Worm (Caenorhabditis elegans) whole organism, L4/young adult: Measurements from ENCODE around the gene srtx-1.

Experiments used
- dao-5 ChIP-seq: sonication (generic microtip); optimal IDR thresholded peaks from 2 replicates; lab custom pipeline; 2016; ENCODE audit warnings: missing genotype, missing genetic modification characterization, moderate library complexity, missing compliant biosample characterization
- him-1 ChIP-seq: sonication (generic microtip); optimal IDR thresholded peaks from 2 replicates; lab custom pipeline; 2016; ENCODE audit warnings: missing genotype, missing genetic modification reagents, missing genetic modification characterization, missing compliant biosample characterization

- TF ChIP-seq dao-5 (tag; lab: Kevin White, UChicago) (no peak), him-1 (no peak)
Measured at ce11 chrIV:7407301-7407700, 13.7 kb upstream of the srtx-1 start.
